Fruit fly (Drosophila melanogaster) whole organism, embryonic: ENCODE measurements around the gene Tsf2.

Source experiments
- Adf1 ChIP-seq: fragments of 200-800 bp; sonication (Bioruptor generic); IDR thresholded peaks from 2 replicates; pipeline ENCODE4 v1.3.6; 2022; ENCODE audit warnings: missing biosample characterization, missing genetic modification characterization
- Atf3 ChIP-seq: fragments of 200-800 bp; sonication (Bioruptor generic); optimal IDR thresholded peaks from 3 replicates; lab custom pipeline; 2016; ENCODE audit warnings: missing biosample characterization, missing genetic modification characterization
- Bgb ChIP-seq: fragments of 200-800 bp; sonication (Bioruptor generic); IDR thresholded peaks from 2 replicates; pipeline ENCODE4 v1.3.6; 2022; ENCODE audit warnings: missing biosample characterization, missing genetic modification characterization; ENCODE audit not compliant: partially characterized antibody
- BtbVII ChIP-seq: fragments of 200-800 bp; sonication (Bioruptor generic); optimal IDR thresholded peaks from 3 replicates; lab custom pipeline; 2017; ENCODE audit warnings: missing biosample characterization, mild to moderate bottlenecking, missing genetic modification characterization
- CG10274 ChIP-seq: fragments of 200-800 bp; sonication (Bioruptor generic); optimal IDR thresholded peaks from 3 replicates; lab custom pipeline; 2017; ENCODE audit warnings: missing biosample characterization, mild to moderate bottlenecking, missing genetic modification characterization
- CG12104 ChIP-seq: fragments of 200-800 bp; sonication (Bioruptor generic); optimal IDR thresholded peaks from 3 replicates; lab custom pipeline; 2016; ENCODE audit warnings: missing biosample characterization, missing genetic modification characterization
- CG14667 ChIP-seq: fragments of 200-800 bp; sonication (Bioruptor generic); IDR thresholded peaks from 2 replicates; pipeline ENCODE4 v1.3.6; 2022; ENCODE audit warnings: missing biosample characterization, missing genetic modification characterization
- CG14860 ChIP-seq: fragments of 200-800 bp; sonication (Bioruptor generic); IDR thresholded peaks from 3 replicates; pipeline ENCODE4 v1.3.6; 2022; ENCODE audit warnings: missing biosample characterization, missing genetic modification characterization; ENCODE audit not compliant: partially characterized antibody
- CG1603 ChIP-seq: fragments of 200-800 bp; sonication (Bioruptor generic); optimal IDR thresholded peaks from 2 replicates; lab custom pipeline; 2019; ENCODE audit warnings: missing biosample characterization, mild to moderate bottlenecking, missing genetic modification characterization, moderate library complexity
- CG16779 ChIP-seq: fragments of 200-800 bp; sonication (Bioruptor generic); IDR thresholded peaks from 2 replicates; pipeline ENCODE4 v1.3.6; 2022; ENCODE audit warnings: missing biosample characterization, missing genetic modification characterization
- CG17568 ChIP-seq: fragments of 200-800 bp; sonication (Bioruptor generic); optimal IDR thresholded peaks from 2 replicates; lab custom pipeline; 2018; ENCODE audit warnings: missing biosample characterization, mild to moderate bottlenecking, missing genetic modification characterization, moderate library complexity
- CG31388 ChIP-seq: fragments of 200-800 bp; sonication (Bioruptor generic); optimal IDR thresholded peaks from 2 replicates; lab custom pipeline; 2016; ENCODE audit warnings: missing biosample characterization, missing genetic modification characterization
- CG4854 ChIP-seq: fragments of 200-800 bp; sonication (Bioruptor generic); optimal IDR thresholded peaks from 2 replicates; lab custom pipeline; 2016; ENCODE audit warnings: missing biosample characterization, missing genetic modification characterization, inconsistent platforms
- CG8388 ChIP-seq: fragments of 200-800 bp; sonication (Bioruptor generic); optimal IDR thresholded peaks from 2 replicates; lab custom pipeline; 2019; ENCODE audit warnings: missing biosample characterization, mild to moderate bottlenecking, missing genetic modification characterization, moderate library complexity
- CG8765 ChIP-seq: fragments of 200-800 bp; sonication (Bioruptor generic); IDR thresholded peaks from 2 replicates; pipeline ENCODE4 v1.3.6; 2022; ENCODE audit warnings: missing biosample characterization, missing genetic modification characterization
- CG8944 ChIP-seq: fragments of 200-800 bp; sonication (Bioruptor generic); optimal IDR thresholded peaks from 3 replicates; lab custom pipeline; 2016; ENCODE audit warnings: missing biosample characterization, missing genetic modification characterization
- CrebB ChIP-seq: fragments of 200-800 bp; sonication (Bioruptor generic); optimal IDR thresholded peaks from 3 replicates; lab custom pipeline; 2018; ENCODE audit warnings: missing biosample characterization, mild to moderate bottlenecking, missing genetic modification characterization
- Deaf1 ChIP-seq: fragments of 200-800 bp; optimal IDR thresholded peaks from 3 replicates; lab custom pipeline; 2019; ENCODE audit warnings: missing biosample characterization, mild to moderate bottlenecking, missing genetic modification characterization, moderate library complexity
- Dp ChIP-seq: fragments of 200-800 bp; sonication (Bioruptor generic); optimal IDR thresholded peaks from 2 replicates; lab custom pipeline; 2018; ENCODE audit warnings: missing biosample characterization, mild to moderate bottlenecking, missing genetic modification characterization, moderate library complexity
- E2f1 ChIP-seq: fragments of 200-800 bp; sonication (Bioruptor generic); IDR thresholded peaks from 2 replicates; pipeline ENCODE4 v1.3.6; 2022; ENCODE audit warnings: missing biosample characterization, missing genetic modification characterization
- Elba2 ChIP-seq: fragments of 200-800 bp; sonication (Bioruptor generic); optimal IDR thresholded peaks from 3 replicates; lab custom pipeline; 2016; ENCODE audit warnings: missing biosample characterization, missing genetic modification characterization
- Ets65A ChIP-seq: fragments of 200-800 bp; sonication (Bioruptor generic); peaks from one replicate; lab custom pipeline; 2016; ENCODE audit warnings: missing biosample characterization, missing genetic modification characterization
- GATAe ChIP-seq: fragments of 200-800 bp; sonication (Bioruptor generic); conservative IDR thresholded peaks from 2 replicates; pipeline ENCODE4 v1.3.6; 2022; ENCODE audit warnings: missing biosample characterization, missing genetic modification characterization
- NC2β ChIP-seq: fragments of 200-800 bp; sonication (Bioruptor generic); optimal IDR thresholded peaks from 2 replicates; lab custom pipeline; 2016; ENCODE audit warnings: missing biosample characterization, missing genetic modification characterization
- Opbp ChIP-seq: fragments of 200-800 bp; sonication (Bioruptor generic); IDR thresholded peaks from 3 replicates; pipeline ENCODE4 v1.3.6; 2022; ENCODE audit warnings: missing biosample characterization, missing genetic modification characterization; ENCODE audit not compliant: partially characterized antibody
- Ptx1 ChIP-seq: fragments of 200-800 bp; sonication (Bioruptor generic); IDR thresholded peaks from 2 replicates; pipeline ENCODE4 v1.3.6; 2022; ENCODE audit warnings: missing biosample characterization, missing genetic modification characterization
- Rfx ChIP-seq: fragments of 200-800 bp; sonication (Bioruptor generic); IDR thresholded peaks from 2 replicates; pipeline ENCODE4 v1.3.6; 2022; ENCODE audit warnings: missing biosample characterization, missing genetic modification characterization
- Sry-δ ChIP-seq: fragments of 200-800 bp; sonication (Bioruptor generic); optimal IDR thresholded peaks from 2 replicates; lab custom pipeline; 2016; ENCODE audit warnings: missing biosample characterization, missing genetic modification characterization
- ab ChIP-seq: fragments of 200-800 bp; sonication (Bioruptor generic); optimal IDR thresholded peaks from 2 replicates; lab custom pipeline; 2016; ENCODE audit warnings: missing biosample characterization, missing genetic modification characterization
- ara ChIP-seq: fragments of 200-800 bp; sonication (Bioruptor generic); IDR thresholded peaks from 2 replicates; pipeline ENCODE4 v1.3.6; 2022; ENCODE audit warnings: missing biosample characterization, missing genetic modification characterization
- ash1 ChIP-seq: fragments of 200-800 bp; sonication (Bioruptor generic); optimal IDR thresholded peaks from 2 replicates; lab custom pipeline; 2018; ENCODE audit warnings: missing biosample characterization, mild to moderate bottlenecking, missing genetic modification characterization
- bab2 ChIP-seq: fragments of 200-800 bp; sonication (Bioruptor generic); optimal IDR thresholded peaks from 2 replicates; lab custom pipeline; 2016; ENCODE audit warnings: missing biosample characterization, missing genetic modification characterization
- bcd ChIP-seq: fragments of 200-800 bp; sonication (Bioruptor generic); optimal IDR thresholded peaks from 2 replicates; lab custom pipeline; 2017; ENCODE audit warnings: missing biosample characterization, mild to moderate bottlenecking, missing genetic modification characterization
- bigmax ChIP-seq: fragments of 200-800 bp; sonication (Bioruptor generic); optimal IDR thresholded peaks from 2 replicates; lab custom pipeline; 2018; ENCODE audit warnings: missing biosample characterization, mild to moderate bottlenecking, missing genetic modification characterization
- bowl ChIP-seq: fragments of 200-800 bp; sonication (Bioruptor generic); IDR thresholded peaks from 2 replicates; pipeline ENCODE4 v1.3.6; 2022; ENCODE audit warnings: missing biosample characterization, missing genetic modification characterization
- corto ChIP-seq: fragments of 200-800 bp; sonication (Bioruptor generic); optimal IDR thresholded peaks from 2 replicates; lab custom pipeline; 2016; ENCODE audit warnings: missing biosample characterization, mild to moderate bottlenecking, missing genetic modification characterization, moderate library complexity
- cwo ChIP-seq: fragments of 200-800 bp; sonication (Bioruptor generic); optimal IDR thresholded peaks from 3 replicates; lab custom pipeline; 2017; ENCODE audit warnings: missing biosample characterization, missing genetic modification characterization, mild to moderate bottlenecking, moderate library complexity, missing genetic modification reagents
- ems ChIP-seq: fragments of 200-800 bp; sonication (Bioruptor generic); optimal IDR thresholded peaks from 3 replicates; lab custom pipeline; 2016; ENCODE audit warnings: missing biosample characterization, missing genetic modification characterization
- gcm ChIP-seq: fragments of 200-800 bp; sonication (Bioruptor generic); optimal IDR thresholded peaks from 2 replicates; lab custom pipeline; 2019; ENCODE audit warnings: missing biosample characterization, mild to moderate bottlenecking, missing genetic modification characterization, moderate library complexity
- gro ChIP-seq: fragments of 200-800 bp; sonication (Bioruptor generic); optimal IDR thresholded peaks from 2 replicates; lab custom pipeline; 2016; ENCODE audit warnings: missing biosample characterization, missing genetic modification characterization
- ham ChIP-seq: fragments of 200-800 bp; sonication (Bioruptor generic); IDR thresholded peaks from 2 replicates; pipeline ENCODE4 v1.3.6; 2022; ENCODE audit warnings: missing biosample characterization, missing genetic modification characterization
- jumu ChIP-seq: fragments of 200-800 bp; sonication (Bioruptor generic); optimal IDR thresholded peaks from 3 replicates; lab custom pipeline; 2016; ENCODE audit warnings: missing biosample characterization, missing genetic modification characterization
- lab ChIP-seq: fragments of 200-800 bp; sonication (Bioruptor generic); optimal IDR thresholded peaks from 3 replicates; lab custom pipeline; 2017; ENCODE audit warnings: missing biosample characterization, missing genetic modification characterization, mild to moderate bottlenecking, moderate library complexity, missing genetic modification reagents
- maf-S ChIP-seq: fragments of 200-800 bp; sonication (Bioruptor generic); optimal IDR thresholded peaks from 2 replicates; lab custom pipeline; 2016; ENCODE audit warnings: missing biosample characterization, missing genetic modification characterization
- onecut ChIP-seq: fragments of 200-800 bp; sonication (Bioruptor generic); IDR thresholded peaks from 2 replicates; pipeline ENCODE4 v1.3.6; 2022; ENCODE audit warnings: missing biosample characterization, missing genetic modification characterization
- phol ChIP-seq: fragments of 200-800 bp; sonication (Bioruptor generic); optimal IDR thresholded peaks from 3 replicates; lab custom pipeline; 2018; ENCODE audit warnings: missing biosample characterization, mild to moderate bottlenecking, missing genetic modification characterization, moderate library complexity
- pum ChIP-seq: fragments of 200-800 bp; sonication (Bioruptor generic); optimal IDR thresholded peaks from 2 replicates; lab custom pipeline; 2016; ENCODE audit warnings: missing biosample characterization, missing genetic modification characterization
- so ChIP-seq: fragments of 200-800 bp; sonication (Bioruptor generic); IDR thresholded peaks from 3 replicates; pipeline ENCODE4 v1.3.6; 2022; ENCODE audit warnings: missing biosample characterization, missing genetic modification characterization
- sr ChIP-seq: fragments of 200-800 bp; sonication (Bioruptor generic); IDR thresholded peaks from 3 replicates; pipeline ENCODE4 v1.3.6; 2022; ENCODE audit warnings: missing biosample characterization, missing genetic modification characterization
- vfl ChIP-seq: fragments of 200-800 bp; sonication (Bioruptor generic); optimal IDR thresholded peaks from 2 replicates; lab custom pipeline; 2016; ENCODE audit warnings: missing biosample characterization, missing genetic modification characterization
- zfh1 ChIP-seq: fragments of 200-800 bp; sonication (Bioruptor generic); IDR thresholded peaks from 3 replicates; pipeline ENCODE4 v1.3.6; 2022; ENCODE audit warnings: missing biosample characterization, missing genetic modification characterization
- zfh2 ChIP-seq: fragments of 200-800 bp; sonication (Bioruptor generic); optimal IDR thresholded peaks from 2 replicates; lab custom pipeline; 2016; ENCODE audit warnings: missing biosample characterization, missing genetic modification characterization

Gene Tsf2

dm6 chr3L:12482917-12483316, 50.6 kb downstream of the Tsf2 start (continued):
- TF ChIP-seq CG8944 (no peak), Ptx1 (GFP tag; lab: Robert Waterston, UW) (peak; percentile 79), Elba2 (no peak), E2f1 (GFP tag; lab: Robert Waterston, UW) (peak; percentile 67), BtbVII (GFP tag; lab: Kevin White, UChicago) (peak; percentile 71), CG16779 (no peak; the same call in 1 of the 2 replicates), CG8388 (GFP tag; lab: Kevin White, UChicago) (peak; percentile 69), CG31388 (GFP tag; lab: Kevin White, UChicago) (peak; percentile 27), CG8765 (GFP tag; lab: Robert Waterston, UW) (0 out of 2 replicates have a peak, but pooled peaks have one; percentile 27), phol (tag; lab: Kevin White, UChicago) (peak; percentile 86), Deaf1 (peak; percentile 39), CG17568 (peak; percentile 33), Rfx (GFP tag; lab: Robert Waterston, UW) (peak; percentile 47; the same call in 1 of the 2 replicates), Bgb (GFP tag; lab: Robert Waterston, UW) (no peak), onecut (GFP tag; lab: Robert Waterston, UW) (peak; percentile 50), CrebB (peak; percentile 4), ems (peak; percentile 65), CG14860 (GFP tag; lab: Robert Waterston, UW) (no peak), NC2β (GFP tag; lab: Kevin White, UChicago) (peak; percentile 55), CG12104 (GFP tag; lab: Kevin White, UChicago) (peak; percentile 75), bigmax (no peak), maf-S (peak; percentile 20), bowl (GFP tag; lab: Robert Waterston, UW) (no peak), CG10274 (GFP tag; lab: Kevin White, UChicago) (peak; percentile 28), bcd (GFP tag; lab: Kevin White, UChicago) (peak; percentile 77), pum (peak; percentile 57), ham (GFP tag; lab: Robert Waterston, UW) (no peak), lab (GFP tag; lab: Kevin White, UChicago) (peak; percentile 68), Atf3 (GFP tag; lab: Kevin White, UChicago) (peak; percentile 27), bab2 (peak; percentile 65), CG1603 (tag; lab: Kevin White, UChicago) (no peak), Opbp (GFP tag; lab: Robert Waterston, UW) (no peak), Dp (GFP tag; lab: Kevin White, UChicago) (no peak), ara (peak; percentile 41; the same call in 1 of the 2 replicates), sr (no peak), gro (GFP tag; lab: Kevin White, UChicago) (peak; percentile 33), vfl (GFP tag; lab: Kevin White, UChicago) (no peak), corto (GFP tag; lab: Kevin White, UChicago) (no peak), ab (GFP tag; lab: Kevin White, UChicago) (no peak), cwo (GFP tag; lab: Kevin White, UChicago) (peak; percentile 56), jumu (GFP tag; lab: Kevin White, UChicago) (peak; percentile 22), Adf1 (GFP tag; lab: Robert Waterston, UW) (no peak), CG4854 (GFP tag; lab: Kevin White, UChicago) (peak; percentile 56), gcm (peak; percentile 66), so (GFP tag; lab: Robert Waterston, UW) (peak; percentile 72; the same call in 2 of the 3 replicates), zfh1 (GFP tag; lab: Robert Waterston, UW) (peak; percentile 72; the same call in 2 of the 3 replicates), Ets65A (GFP tag; lab: Kevin White, UChicago) (peak; percentile 89), zfh2 (GFP tag; lab: Kevin White, UChicago) (no peak), CG14667 (peak; percentile 56; the same call in 1 of the 2 replicates), GATAe (GFP tag; lab: Robert Waterston, UW) (0 out of 2 replicates have a peak, but pooled peaks have one; percentile 9), ash1 (GFP tag; lab: Kevin White, UChicago) (no peak), Sry-δ (GFP tag; lab: Kevin White, UChicago) (peak; percentile 19)
